Worm (Caenorhabditis elegans) whole organism, L4 larva: ENCODE measurements around the gene rpl-37.
A peak's percentile ranks its signal among the peaks of the same experiment; 100 is the strongest.

Experiments
- D1046.2 ChIP-seq: fragments of 200-800 bp; sonication (Bioruptor generic); IDR thresholded peaks from 2 replicates; pipeline ENCODE4 v1.3.6; 2022; ENCODE audit warnings: missing genetic modification characterization, missing compliant biosample characterization
- F26F4.8 ChIP-seq: fragments of 200-800 bp; sonication (Bioruptor generic); conservative IDR thresholded peaks from 2 replicates; pipeline ENCODE4 v1.3.6; 2022; ENCODE audit warnings: missing genetic modification characterization, missing compliant biosample characterization
- F37D6.2 ChIP-seq: sonication (generic microtip); optimal IDR thresholded peaks from 2 replicates; lab custom pipeline; 2016; ENCODE audit warnings: mild to moderate bottlenecking, missing genetic modification characterization, missing compliant biosample characterization
- F44E2.7 ChIP-seq: fragments of 200-800 bp; sonication (Bioruptor generic); IDR thresholded peaks from 2 replicates; pipeline ENCODE4 v2.1.2; 2022; ENCODE audit warnings: missing genetic modification characterization, missing compliant biosample characterization
- F49E8.2 ChIP-seq: sonication (generic microtip); optimal IDR thresholded peaks from 2 replicates; lab custom pipeline; 2016; ENCODE audit warnings: missing compliant biosample characterization, mild to moderate bottlenecking, missing genetic modification characterization, borderline replicate concordance
- Y48G9A.11 ChIP-seq: fragments of 200-800 bp; sonication (Bioruptor generic); IDR thresholded peaks from 2 replicates; pipeline ENCODE4 v1.3.6; 2022; ENCODE audit warnings: missing genetic modification reagents, missing genetic modification characterization, missing compliant biosample characterization
- aha-1 ChIP-seq: fragments of 150-350 bp; peaks from one replicate; lab custom pipeline; 2014; ENCODE audit warnings: missing biosample characterization, missing genetic modification characterization
- aly-2 ChIP-seq: sonication (generic microtip); optimal IDR thresholded peaks from 2 replicates; lab custom pipeline; 2018; ENCODE audit warnings: missing biosample characterization, missing genetic modification characterization
- arid-1 ChIP-seq: fragments of 200-800 bp; sonication (Bioruptor generic); conservative IDR thresholded peaks from 2 replicates; pipeline ENCODE4 v1.3.6; 2022; ENCODE audit warnings: missing genetic modification reagents, missing genetic modification characterization, missing compliant biosample characterization
- ceh-28 ChIP-seq: fragments of 150-350 bp; optimal IDR thresholded peaks from 2 replicates; lab custom pipeline; 2014; ENCODE audit warnings: missing biosample characterization, missing genetic modification reagents, missing genetic modification characterization
- ceh-82 ChIP-seq: sonication (generic microtip); optimal IDR thresholded peaks from 2 replicates; lab custom pipeline; 2017; ENCODE audit warnings: missing biosample characterization, missing genetic modification characterization
- ces-1 ChIP-seq: fragments of 150-350 bp; sonication (generic microtip); optimal IDR thresholded peaks from 4 replicates; lab custom pipeline; 2014; ENCODE audit warnings: missing biosample characterization, missing genetic modification reagents, missing genetic modification characterization
- cey-2 ChIP-seq: sonication (generic microtip); optimal IDR thresholded peaks from 3 replicates; lab custom pipeline; 2017; ENCODE audit warnings: missing genetic modification characterization, mild to moderate bottlenecking, missing compliant biosample characterization, antibody characterized with exemption, borderline replicate concordance; ENCODE audit not compliant: insufficient read depth
- ctbp-1 ChIP-seq: fragments of 200-800 bp; sonication (Bioruptor generic); IDR thresholded peaks from 2 replicates; pipeline ENCODE4 v1.3.6; 2022; ENCODE audit warnings: missing genetic modification reagents, missing genetic modification characterization, missing compliant biosample characterization
- daf-19 ChIP-seq: fragments of 200-800 bp; sonication (Bioruptor generic); conservative IDR thresholded peaks from 2 replicates; pipeline ENCODE4 v1.3.6; 2022; ENCODE audit warnings: missing genetic modification characterization, missing compliant biosample characterization
- daf-8 ChIP-seq: fragments of 200-800 bp; sonication (Bioruptor generic); IDR thresholded peaks from 2 replicates; pipeline ENCODE4 v1.3.6; 2022; ENCODE audit warnings: missing genetic modification characterization, missing compliant biosample characterization
- dmd-6 ChIP-seq: fragments of 200-800 bp; sonication (Bioruptor generic); IDR thresholded peaks from 2 replicates; pipeline ENCODE4 v1.3.6; 2022; ENCODE audit warnings: missing genetic modification reagents, missing genetic modification characterization, missing compliant biosample characterization
- dmd-9 ChIP-seq: fragments of 200-800 bp; sonication (Bioruptor generic); IDR thresholded peaks from 2 replicates; pipeline ENCODE4 v1.3.6; 2022; ENCODE audit warnings: missing genetic modification reagents, missing genetic modification characterization, missing compliant biosample characterization
- dpl-1 ChIP-seq: fragments of 150-350 bp; optimal IDR thresholded peaks from 2 replicates; lab custom pipeline; 2014; ENCODE audit warnings: missing biosample characterization, missing genetic modification reagents, missing genetic modification characterization
- duxl-1 ChIP-seq: sonication (generic microtip); optimal IDR thresholded peaks from 2 replicates; lab custom pipeline; 2016; ENCODE audit warnings: mild to moderate bottlenecking, missing genetic modification characterization, moderate library complexity, missing compliant biosample characterization; ENCODE audit not compliant: poor library complexity
- dve-1 ChIP-seq: sonication (generic microtip); optimal IDR thresholded peaks from 2 replicates; lab custom pipeline; 2017; ENCODE audit warnings: antibody characterized with exemption, mild to moderate bottlenecking, missing genetic modification characterization, missing compliant biosample characterization; ENCODE audit not compliant: insufficient read depth
- fkh-10 ChIP-seq: fragments of 150-350 bp; optimal IDR thresholded peaks from 2 replicates; lab custom pipeline; 2014; ENCODE audit warnings: missing biosample characterization, missing genetic modification reagents, missing genetic modification characterization
- gei-8 ChIP-seq: fragments of 200-800 bp; sonication (Bioruptor generic); optimal IDR thresholded peaks from 2 replicates; lab custom pipeline; 2018; ENCODE audit warnings: mild to moderate bottlenecking, missing genetic modification characterization, missing compliant biosample characterization
- hlh-11 ChIP-seq: fragments of 200-800 bp; sonication (Bioruptor generic); optimal IDR thresholded peaks from 2 replicates; lab custom pipeline; 2018; ENCODE audit warnings: mild to moderate bottlenecking, missing genetic modification characterization, missing compliant biosample characterization
- hlh-30 ChIP-seq: sonication (generic microtip); optimal IDR thresholded peaks from 2 replicates; lab custom pipeline; 2017; ENCODE audit warnings: antibody characterized with exemption, mild to moderate bottlenecking, missing genetic modification characterization, missing compliant biosample characterization; ENCODE audit not compliant: insufficient read depth
- hmg-1.1 ChIP-seq: fragments of 200-800 bp; sonication (Bioruptor generic); IDR thresholded peaks from 2 replicates; pipeline ENCODE4 v1.3.6; 2022; ENCODE audit warnings: missing genetic modification reagents, missing genetic modification characterization, missing compliant biosample characterization
- lim-7 ChIP-seq: fragments of 200-800 bp; sonication (Bioruptor generic); IDR thresholded peaks from 2 replicates; pipeline ENCODE4 v1.3.6; 2022; ENCODE audit warnings: missing genetic modification characterization, missing compliant biosample characterization
- lsy-2 ChIP-seq, 2 experiments: fragments of 150-350 bp in 1 of 2; sonication (generic microtip) in 1 of 2; optimal IDR thresholded peaks; 2 replicates each; lab custom pipeline; 2014 to 2017; ENCODE audit warnings: missing biosample characterization in 2 of 2, missing genetic modification characterization in 2 of 2
- mep-1 ChIP-seq: fragments of 150-350 bp; sonication (generic microtip); optimal IDR thresholded peaks from 3 replicates; lab custom pipeline; 2014; ENCODE audit warnings: missing biosample characterization, missing genetic modification characterization
- mes-2 ChIP-seq: sonication (generic microtip); optimal IDR thresholded peaks from 2 replicates; lab custom pipeline; 2016; ENCODE audit warnings: missing genotype, mild to moderate bottlenecking, missing genetic modification characterization, missing compliant biosample characterization; ENCODE audit not compliant: poor library complexity, severe bottlenecking
- mxl-2 ChIP-seq: fragments of 200-800 bp; sonication (Bioruptor generic); conservative IDR thresholded peaks from 2 replicates; pipeline ENCODE4 v1.3.6; 2022; ENCODE audit warnings: missing genetic modification reagents, missing genetic modification characterization, missing compliant biosample characterization
- mxl-3 ChIP-seq: fragments of 200-800 bp; sonication (Bioruptor generic); optimal IDR thresholded peaks from 2 replicates; lab custom pipeline; 2018; ENCODE audit warnings: mild to moderate bottlenecking, missing genetic modification characterization, missing compliant biosample characterization
- nhr-10 ChIP-seq: fragments of 150-350 bp; optimal IDR thresholded peaks from 2 replicates; lab custom pipeline; 2014; ENCODE audit warnings: missing biosample characterization, missing genetic modification characterization
- nhr-111 ChIP-seq: fragments of 200-800 bp; sonication (Bioruptor generic); optimal IDR thresholded peaks from 2 replicates; lab custom pipeline; 2018; ENCODE audit warnings: mild to moderate bottlenecking, missing genetic modification characterization, missing compliant biosample characterization
- nhr-237 ChIP-seq: sonication (generic microtip); optimal IDR thresholded peaks from 2 replicates; lab custom pipeline; 2017; ENCODE audit warnings: missing biosample characterization, missing genetic modification characterization
- nhr-28 ChIP-seq: fragments of 150-350 bp; optimal IDR thresholded peaks from 2 replicates; lab custom pipeline; 2014; ENCODE audit warnings: missing biosample characterization, missing genetic modification characterization
- nhr-77 ChIP-seq: fragments of 150-350 bp; optimal IDR thresholded peaks from 2 replicates; lab custom pipeline; 2014; ENCODE audit warnings: missing biosample characterization, missing genetic modification characterization
- pha-4 ChIP-seq, 2 experiments: fragments of 150-350 bp in 1 of 2; fragments of 200-800 bp in 1 of 2; sonication (Bioruptor generic) in 1 of 2; IDR thresholded peaks in 1 of 2; optimal IDR thresholded peaks in 1 of 2; 2 replicates each; pipeline versions ENCODE4 v1.3.6 to Lab custom; 2014 to 2022; ENCODE audit warnings: missing genetic modification characterization in 2 of 2, missing genetic modification reagents in 2 of 2, missing biosample characterization in 1 of 2, missing compliant biosample characterization in 1 of 2
- php-3 ChIP-seq: fragments of 200-800 bp; sonication (Bioruptor generic); IDR thresholded peaks from 2 replicates; pipeline ENCODE4 v1.3.6; 2022; ENCODE audit warnings: missing genetic modification reagents, missing genetic modification characterization, missing compliant biosample characterization
- pqm-1 ChIP-seq: sonication (generic microtip); optimal IDR thresholded peaks from 2 replicates; lab custom pipeline; 2017; ENCODE audit warnings: missing biosample characterization, missing genetic modification characterization
- rbr-2 ChIP-seq: sonication (generic microtip); optimal IDR thresholded peaks from 2 replicates; lab custom pipeline; 2016; ENCODE audit warnings: missing genotype, missing genetic modification characterization, missing compliant biosample characterization
- saeg-2 ChIP-seq: fragments of 200-800 bp; sonication (Bioruptor generic); IDR thresholded peaks from 2 replicates; pipeline ENCODE4 v1.3.6; 2022; ENCODE audit warnings: missing genetic modification reagents, missing genetic modification characterization, missing compliant biosample characterization
- set-16 ChIP-seq: fragments of 200-800 bp; sonication (Bioruptor generic); IDR thresholded peaks from 2 replicates; pipeline ENCODE4 v1.3.6; 2022; ENCODE audit warnings: missing genetic modification reagents, missing genetic modification characterization, missing compliant biosample characterization
- spr-1 ChIP-seq: sonication (generic microtip); optimal IDR thresholded peaks from 2 replicates; lab custom pipeline; 2016; ENCODE audit warnings: mild to moderate bottlenecking, missing genetic modification characterization, missing compliant biosample characterization
- unc-130 ChIP-seq: sonication (generic microtip); optimal IDR thresholded peaks from 2 replicates; lab custom pipeline; 2016; ENCODE audit warnings: missing genetic modification reagents, missing genetic modification characterization, missing compliant biosample characterization
- unc-62 ChIP-seq, 3 experiments: fragments of 150-350 bp in 1 of 3; sonication (generic microtip); optimal IDR thresholded peaks in 2 of 3; peaks in 1 of 3; 1 replicate in 1 of 3; 2 replicates in 2 of 3; lab custom pipeline; 2014 to 2017; ENCODE audit warnings: missing biosample characterization in 3 of 3, missing genetic modification characterization in 3 of 3, missing genetic modification reagents in 3 of 3, missing genotype in 1 of 3
- zag-1 ChIP-seq: fragments of 150-350 bp; optimal IDR thresholded peaks from 2 replicates; lab custom pipeline; 2014; ENCODE audit warnings: missing biosample characterization, missing genetic modification characterization
- zfp-2 ChIP-seq: sonication (generic microtip); optimal IDR thresholded peaks from 2 replicates; lab custom pipeline; 2016; ENCODE audit warnings: mild to moderate bottlenecking, missing genetic modification characterization, missing compliant biosample characterization
- zfp-3 ChIP-seq: fragments of 200-800 bp; sonication (Bioruptor generic); conservative IDR thresholded peaks from 2 replicates; pipeline ENCODE4 v1.3.6; 2022; ENCODE audit warnings: missing genetic modification reagents, missing genetic modification characterization, missing compliant biosample characterization
- ztf-11 ChIP-seq: fragments of 150-350 bp; optimal IDR thresholded peaks from 2 replicates; lab custom pipeline; 2014; ENCODE audit warnings: missing biosample characterization, missing genetic modification characterization

Gene rpl-37

ce11 chrIII:3519505-3519904 is 8.9 kb upstream of the rpl-37 start, which contains the start of gene hmit-1.3 (continued):
- TF ChIP-seq pqm-1 (tag; lab: Kevin White, UChicago) (peak; percentile 20), lsy-2 (tag; optimal IDR thresholded peaks at IDR 0.05; lab: Kevin White, UChicago) (no peak), nhr-10 (no peak), unc-130 (GFP tag; lab: Kevin White, UChicago) (no peak), nhr-28 (tag; lab: Kevin White, UChicago) (peak; percentile 25), ceh-82 (no peak), lim-7 (GFP tag; lab: Robert Waterston, UW) (no peak), mxl-2 (GFP tag; lab: Robert Waterston, UW) (no peak), F44E2.7 (GFP tag; lab: Robert Waterston, UW) (no peak), spr-1 (no peak), aly-2 (tag; lab: Kevin White, UChicago) (no peak), saeg-2 (GFP tag; lab: Robert Waterston, UW) (no peak), mep-1 (no peak), ctbp-1 (no peak), daf-19 (GFP tag; lab: Robert Waterston, UW) (no peak), ces-1 (GFP tag; lab: Kevin White, UChicago) (no peak), pha-4 (GFP tag; IDR thresholded peaks at IDR 0.05; lab: Robert Waterston, UW) (no peak), pha-4 (tag; optimal IDR thresholded peaks at IDR 0.05; lab: Kevin White, UChicago) (no peak), duxl-1 (no peak), zfp-2 (no peak), rbr-2 (tag; lab: Kevin White, UChicago) (no peak), dmd-6 (GFP tag; lab: Robert Waterston, UW) (0 out of 2 replicates have a peak, but pooled peaks have one; percentile 15), nhr-77 (tag; lab: Kevin White, UChicago) (no peak), ztf-11 (tag; lab: Kevin White, UChicago) (no peak), dve-1 (tag; lab: Kevin White, UChicago) (peak; percentile 17), gei-8 (no peak), dpl-1 (GFP tag; lab: Kevin White, UChicago) (no peak), php-3 (GFP tag; lab: Robert Waterston, UW) (no peak), dmd-9 (GFP tag; lab: Robert Waterston, UW) (no peak), cey-2 (tag; lab: Kevin White, UChicago) (no peak), zag-1 (tag; lab: Kevin White, UChicago) (no peak), nhr-111 (GFP tag; lab: Kevin White, UChicago) (no peak), fkh-10 (no peak), mes-2 (tag; lab: Kevin White, UChicago) (no peak), hlh-11 (tag; lab: Kevin White, UChicago) (peak; percentile 18), hlh-30 (peak; percentile 57)

ce11 chrIII:3520417-3520816 is 8.0 kb upstream of the rpl-37 start:
- TF ChIP-seq Y48G9A.11 (GFP tag; lab: Robert Waterston, UW) (no peak), gei-8 (no peak), F26F4.8 (no peak), ceh-82 (no peak), ces-1 (GFP tag; lab: Kevin White, UChicago) (no peak), aha-1 (tag; lab: Kevin White, UChicago) (peak; percentile 71), nhr-28 (tag; lab: Kevin White, UChicago) (peak; percentile 65), F49E8.2 (no peak), mxl-3 (peak; percentile 79), zag-1 (tag; lab: Kevin White, UChicago) (no peak), unc-62 (GFP tag; optimal IDR thresholded peaks at IDR 0.05 in 1 of 2; lab: Kevin White, UChicago) (no peak), unc-62 (tag; optimal IDR thresholded peaks at IDR 0.05; lab: Kevin White, UChicago) (no peak), hmg-1.1 (GFP tag; lab: Robert Waterston, UW) (no peak), arid-1 (GFP tag; lab: Robert Waterston, UW) (no peak), ztf-11 (tag; lab: Kevin White, UChicago) (no peak), F44E2.7 (GFP tag; lab: Robert Waterston, UW) (no peak), F37D6.2 (tag; lab: Kevin White, UChicago) (no peak), D1046.2 (GFP tag; lab: Robert Waterston, UW) (no peak), zfp-3 (no peak), daf-8 (GFP tag; lab: Robert Waterston, UW) (no peak), set-16 (GFP tag; lab: Robert Waterston, UW) (no peak), nhr-237 (no peak), ceh-28 (no peak), cey-2 (tag; lab: Kevin White, UChicago) (no peak)
